Worm (Caenorhabditis elegans) whole organism, L3 larva: ENCODE data around the gene clec-231.
A peak's percentile ranks its signal among the peaks of the same experiment; 100 is the strongest.

Experiments
- ZK546.5 ChIP-seq: sonication (generic microtip); optimal IDR thresholded peaks from 2 replicates; lab custom pipeline; 2017; ENCODE audit warnings: missing biosample characterization, missing genetic modification characterization
- aly-2 ChIP-seq: fragments of 150-350 bp; optimal IDR thresholded peaks from 2 replicates; lab custom pipeline; 2014; ENCODE audit warnings: missing biosample characterization, missing genetic modification characterization
- ama-1 ChIP-seq: fragments of 150-350 bp; optimal IDR thresholded peaks from 2 replicates; lab custom pipeline; 2018
- ceh-28 ChIP-seq: fragments of 150-350 bp; optimal IDR thresholded peaks from 2 replicates; lab custom pipeline; 2014; ENCODE audit warnings: missing biosample characterization, missing genetic modification reagents, missing genetic modification characterization
- ceh-82 ChIP-seq: fragments of 150-350 bp; optimal IDR thresholded peaks from 2 replicates; lab custom pipeline; 2014; ENCODE audit warnings: missing biosample characterization, missing genetic modification characterization
- ceh-9 ChIP-seq: sonication (generic microtip); optimal IDR thresholded peaks from 2 replicates; lab custom pipeline; 2018; ENCODE audit warnings: missing biosample characterization, missing genetic modification characterization
- daf-12 ChIP-seq: fragments of 150-350 bp; optimal IDR thresholded peaks from 2 replicates; lab custom pipeline; 2014; ENCODE audit warnings: missing biosample characterization, missing genetic modification reagents, missing genetic modification characterization
- egl-5 ChIP-seq: fragments of 150-350 bp; optimal IDR thresholded peaks from 2 replicates; lab custom pipeline; 2017; ENCODE audit warnings: missing biosample characterization, missing genetic modification reagents, missing genetic modification characterization, inconsistent platforms
- elt-1 ChIP-seq: fragments of 150-350 bp; optimal IDR thresholded peaks from 2 replicates; lab custom pipeline; 2014; ENCODE audit warnings: missing biosample characterization, missing genetic modification characterization
- elt-2 ChIP-seq: sonication (generic microtip); optimal IDR thresholded peaks from 2 replicates; lab custom pipeline; 2016; ENCODE audit warnings: missing genetic modification reagents, mild to moderate bottlenecking, missing genetic modification characterization, missing compliant biosample characterization
- eor-1 ChIP-seq, 2 experiments: fragments of 150-350 bp; optimal IDR thresholded peaks; 2 replicates each; lab custom pipeline; 2014 to 2018; ENCODE audit warnings: missing biosample characterization in 2 of 2, missing genetic modification characterization in 2 of 2
- fkh-10 ChIP-seq: sonication (generic microtip); optimal IDR thresholded peaks from 2 replicates; lab custom pipeline; 2017; ENCODE audit warnings: missing biosample characterization, missing genetic modification reagents, missing genetic modification characterization
- fkh-2 ChIP-seq: fragments of 150-350 bp; optimal IDR thresholded peaks from 2 replicates; lab custom pipeline; 2014; ENCODE audit warnings: missing biosample characterization, missing genetic modification reagents, missing genetic modification characterization
- fos-1 ChIP-seq: fragments of 150-350 bp; optimal IDR thresholded peaks from 2 replicates; lab custom pipeline; 2014; ENCODE audit warnings: missing biosample characterization, missing genetic modification characterization
- hmg-11 ChIP-seq: sonication (generic microtip); optimal IDR thresholded peaks from 2 replicates; lab custom pipeline; 2016; ENCODE audit warnings: missing genetic modification characterization, missing compliant biosample characterization
- jun-1 ChIP-seq: fragments of 150-350 bp; optimal IDR thresholded peaks from 2 replicates; lab custom pipeline; 2014; ENCODE audit warnings: missing biosample characterization, missing genetic modification reagents, missing genetic modification characterization
- lin-15B ChIP-seq: fragments of 150-350 bp; optimal IDR thresholded peaks from 2 replicates; lab custom pipeline; 2014; ENCODE audit warnings: missing biosample characterization, missing genetic modification characterization
- lin-39 ChIP-seq: fragments of 150-350 bp; optimal IDR thresholded peaks from 2 replicates; lab custom pipeline; 2018; ENCODE audit warnings: missing biosample characterization, missing genetic modification reagents, missing genetic modification characterization
- lsy-12 ChIP-seq: sonication (generic microtip); optimal IDR thresholded peaks from 2 replicates; lab custom pipeline; 2016; ENCODE audit warnings: mild to moderate bottlenecking, missing genetic modification characterization, missing compliant biosample characterization
- mdl-1 ChIP-seq: fragments of 150-350 bp; optimal IDR thresholded peaks from 2 replicates; lab custom pipeline; 2014; ENCODE audit warnings: missing biosample characterization, missing genetic modification characterization
- mml-1 ChIP-seq: fragments of 150-350 bp; sonication (generic microtip); optimal IDR thresholded peaks from 3 replicates; lab custom pipeline; 2014; ENCODE audit warnings: missing biosample characterization, missing genetic modification characterization
- nfya-1 ChIP-seq: sonication (generic microtip); optimal IDR thresholded peaks from 2 replicates; lab custom pipeline; 2017; ENCODE audit warnings: missing genetic modification characterization, mild to moderate bottlenecking, missing compliant biosample characterization, antibody characterized with exemption, moderate library complexity; ENCODE audit not compliant: insufficient read depth
- nhr-11 ChIP-seq: fragments of 150-350 bp; optimal IDR thresholded peaks from 2 replicates; lab custom pipeline; 2014; ENCODE audit warnings: missing biosample characterization, missing genetic modification characterization
- nhr-12 ChIP-seq: fragments of 150-350 bp; optimal IDR thresholded peaks from 2 replicates; lab custom pipeline; 2014; ENCODE audit warnings: missing biosample characterization, missing genetic modification characterization
- nhr-23 ChIP-seq: fragments of 150-350 bp; optimal IDR thresholded peaks from 2 replicates; lab custom pipeline; 2014; ENCODE audit warnings: missing biosample characterization, missing genetic modification reagents, missing genetic modification characterization
- nhr-237 ChIP-seq: fragments of 150-350 bp; optimal IDR thresholded peaks from 2 replicates; lab custom pipeline; 2014; ENCODE audit warnings: missing biosample characterization, missing genetic modification characterization
- nhr-43 ChIP-seq: sonication (generic microtip); optimal IDR thresholded peaks from 2 replicates; lab custom pipeline; 2016; ENCODE audit warnings: mild to moderate bottlenecking, missing genetic modification characterization, missing compliant biosample characterization; ENCODE audit not compliant: poor library complexity, severe bottlenecking
- nhr-76 ChIP-seq: fragments of 150-350 bp; sonication (generic microtip); optimal IDR thresholded peaks from 5 replicates; lab custom pipeline; 2014; ENCODE audit warnings: missing biosample characterization, missing genetic modification characterization
- nhr-77 ChIP-seq: fragments of 150-350 bp; optimal IDR thresholded peaks from 2 replicates; lab custom pipeline; 2014; ENCODE audit warnings: missing biosample characterization, missing genetic modification characterization
- pha-4 ChIP-seq: fragments of 150-350 bp; optimal IDR thresholded peaks from 2 replicates; lab custom pipeline; 2014; ENCODE audit warnings: missing biosample characterization, missing genetic modification reagents, missing genetic modification characterization
- pqm-1 ChIP-seq: fragments of 150-350 bp; optimal IDR thresholded peaks from 2 replicates; lab custom pipeline; 2017; ENCODE audit warnings: missing biosample characterization, missing genetic modification characterization, inconsistent platforms
- sea-2 ChIP-seq: fragments of 150-350 bp; sonication (generic microtip); optimal IDR thresholded peaks from 4 replicates; lab custom pipeline; 2014; ENCODE audit warnings: missing biosample characterization, missing genetic modification reagents, missing genetic modification characterization
- skn-1 ChIP-seq: fragments of 150-350 bp; optimal IDR thresholded peaks from 2 replicates; lab custom pipeline; 2014; ENCODE audit warnings: missing biosample characterization, missing genetic modification characterization
- snpc-4 ChIP-seq: fragments of 150-350 bp; optimal IDR thresholded peaks from 2 replicates; lab custom pipeline; 2014; ENCODE audit warnings: missing biosample characterization, missing genetic modification characterization
- tbx-2 ChIP-seq: sonication (generic microtip); optimal IDR thresholded peaks from 2 replicates; lab custom pipeline; 2016; ENCODE audit warnings: mild to moderate bottlenecking, missing genetic modification characterization, missing compliant biosample characterization
- unc-39 ChIP-seq: sonication (generic microtip); optimal IDR thresholded peaks from 4 replicates; lab custom pipeline; 2017; ENCODE audit warnings: missing biosample characterization, missing genetic modification characterization
- unc-62 ChIP-seq: fragments of 150-350 bp; sonication (generic microtip); optimal IDR thresholded peaks from 4 replicates; lab custom pipeline; 2014; ENCODE audit warnings: missing biosample characterization, missing genetic modification reagents, missing genetic modification characterization
- ztf-11 ChIP-seq: fragments of 150-350 bp; optimal IDR thresholded peaks from 2 replicates; lab custom pipeline; 2014; ENCODE audit warnings: missing biosample characterization, missing genetic modification characterization

Gene clec-231

ce11 chrV:15327745-15328447 is 22.6 kb downstream of the clec-231 start, which contains the start of gene ZK1037.6:
TSS of gene ZK1037.6 (minus strand) at chrV:15327795.
- TF ChIP-seq jun-1 (tag; lab: Kevin White, UChicago) = peak; percentile 30
- no peak for TF ChIP-seq nhr-11 (tag; lab: Kevin White, UChicago)
- peak; percentile 75 for TF ChIP-seq elt-2 (tag; lab: Kevin White, UChicago)

- TF ChIP-seq egl-5 (tag; lab: Kevin White, UChicago) (no peak), nhr-77 (tag; lab: Kevin White, UChicago) (no peak), jun-1 (tag; lab: Kevin White, UChicago) (no peak), nhr-76 (tag; lab: Kevin White, UChicago) (no peak), lin-15B (tag; lab: Kevin White, UChicago) (no peak), fos-1 (tag; lab: Kevin White, UChicago) (no peak), elt-2 (tag; lab: Kevin White, UChicago) (peak; percentile 85), ceh-9 (no peak), nhr-237 (tag; lab: Kevin White, UChicago) (no peak), hmg-11 (no peak), pqm-1 (tag; lab: Kevin White, UChicago) (peak; percentile 63), fkh-10 (GFP tag; lab: Kevin White, UChicago) (no peak), snpc-4 (no peak), nfya-1 (no peak), eor-1 (tag; optimal IDR thresholded peaks at IDR 0.05; lab: Kevin White, UChicago) (no peak), nhr-43 (tag; lab: Kevin White, UChicago) (no peak), daf-12 (tag; lab: Kevin White, UChicago) (no peak)
- TF ChIP-seq, all 47 proteins: peak for 2
Measured at ce11 chrV:15323417-15323816, 27.1 kb downstream of the clec-231 start.

ce11 chrV:15322653-15323052 is 27.9 kb downstream of the clec-231 start, which contains the start of gene nhr-247:
TSS of gene nhr-247 (plus strand) at chrV:15322982.
- TF ChIP-seq elt-2 (tag; lab: Kevin White, UChicago) = peak; percentile 59
- TF ChIP-seq pqm-1 (tag; lab: Kevin White, UChicago) = peak; percentile 9
- TF ChIP-seq, all 47 proteins: peak for 2; not testable (repeated sequence) for 45

ce11 chrV:15318638-15319037 is 31.9 kb downstream of the clec-231 start, which contains the start of gene nhr-291:
TSS of gene nhr-291 (plus strand) at chrV:15318961.
- TF ChIP-seq nhr-77 (tag; lab: Kevin White, UChicago) = no peak
- TF ChIP-seq ceh-9 = no peak
- TF ChIP-seq ama-1 = no peak
- TF ChIP-seq pqm-1 (tag; lab: Kevin White, UChicago) = peak; percentile 99
- TF ChIP-seq nhr-12 = no peak
- no peak for TF ChIP-seq lin-39 (tag; lab: Kevin White, UChicago)
- peak; percentile 57 for TF ChIP-seq fos-1 (tag; lab: Kevin White, UChicago)
- TF ChIP-seq elt-1 (tag; lab: Kevin White, UChicago) = no peak
- no peak for TF ChIP-seq nhr-76 (tag; lab: Kevin White, UChicago)
- no peak for TF ChIP-seq snpc-4
- no peak for TF ChIP-seq nhr-11 (tag; lab: Kevin White, UChicago)
- TF ChIP-seq aly-2 (tag; lab: Kevin White, UChicago) = no peak
- no peak for TF ChIP-seq unc-62 (GFP tag; lab: Kevin White, UChicago)
- TF ChIP-seq mdl-1 = no peak
- TF ChIP-seq lin-15B (tag; lab: Kevin White, UChicago) = no peak
- TF ChIP-seq ceh-82 = no peak
- no peak for TF ChIP-seq sea-2 (GFP tag; lab: Kevin White, UChicago)
- no peak for TF ChIP-seq fkh-2
- no peak for TF ChIP-seq eor-1 (tag; optimal IDR thresholded peaks at IDR 0.05; lab: Kevin White, UChicago)
- TF ChIP-seq elt-2 (tag; lab: Kevin White, UChicago) = peak; percentile 99
- TF ChIP-seq nhr-43 (tag; lab: Kevin White, UChicago) = no peak
- TF ChIP-seq tbx-2 (tag; lab: Kevin White, UChicago) = no peak
- TF ChIP-seq ceh-28 (tag; lab: Kevin White, UChicago) = no peak
- TF ChIP-seq mml-1 (tag; lab: Kevin White, UChicago) = no peak
- TF ChIP-seq ztf-11 (tag; lab: Kevin White, UChicago) = no peak
- no peak for TF ChIP-seq ZK546.5
- no peak for TF ChIP-seq unc-39 (tag; lab: Kevin White, UChicago)
- no peak for TF ChIP-seq daf-12 (tag; lab: Kevin White, UChicago)
- no peak for TF ChIP-seq egl-5 (tag; lab: Kevin White, UChicago)
- no peak for TF ChIP-seq nhr-23 (tag; lab: Kevin White, UChicago)
- peak; percentile 83 for TF ChIP-seq pha-4 (tag; lab: Kevin White, UChicago)
- TF ChIP-seq skn-1 (tag; lab: Kevin White, UChicago) = peak; percentile 62
- peak; percentile 93 for TF ChIP-seq jun-1 (tag; lab: Kevin White, UChicago)
- TF ChIP-seq lsy-12 = no peak
